Worm (Caenorhabditis elegans) whole organism, mixed stage, embryonic: ENCODE results near the gene chil-23.

ENCODE experiments used
- M03D4.4 ChIP-seq: sonication (generic microtip); optimal IDR thresholded peaks from 2 replicates; lab custom pipeline; 2017; ENCODE audit warnings: mild to moderate bottlenecking, missing genetic modification characterization, missing compliant biosample characterization
- bed-3 ChIP-seq: fragments of 200-800 bp; sonication (Bioruptor generic); optimal IDR thresholded peaks from 3 replicates; lab custom pipeline; 2018; ENCODE audit warnings: mild to moderate bottlenecking, missing genetic modification characterization, moderate library complexity, missing compliant biosample characterization
- blmp-1 ChIP-seq: fragments of 150-350 bp; optimal IDR thresholded peaks from 2 replicates; lab custom pipeline; 2014; ENCODE audit warnings: missing biosample characterization, missing genetic modification characterization
- ceh-39 ChIP-seq: fragments of 150-350 bp; optimal IDR thresholded peaks from 2 replicates; lab custom pipeline; 2014; ENCODE audit warnings: missing biosample characterization, missing genetic modification characterization
- ceh-43 ChIP-seq: fragments of 200-800 bp; sonication (Bioruptor generic); optimal IDR thresholded peaks from 2 replicates; lab custom pipeline; 2018; ENCODE audit warnings: mild to moderate bottlenecking, missing genetic modification characterization, moderate library complexity, missing compliant biosample characterization
- ceh-83 ChIP-seq: fragments of 200-800 bp; sonication (Bioruptor generic); optimal IDR thresholded peaks from 2 replicates; lab custom pipeline; 2018; ENCODE audit warnings: mild to moderate bottlenecking, missing genetic modification characterization, missing compliant biosample characterization
- ces-1 ChIP-seq: fragments of 150-350 bp; optimal IDR thresholded peaks from 2 replicates; lab custom pipeline; 2014; ENCODE audit warnings: missing biosample characterization, missing genetic modification reagents, missing genetic modification characterization
- cnd-1 ChIP-seq: fragments of 200-800 bp; sonication (Bioruptor generic); optimal IDR thresholded peaks from 2 replicates; lab custom pipeline; 2018; ENCODE audit warnings: mild to moderate bottlenecking, missing genetic modification characterization, missing compliant biosample characterization
- elt-1 ChIP-seq: sonication (generic microtip); optimal IDR thresholded peaks from 2 replicates; lab custom pipeline; 2017; ENCODE audit warnings: missing genetic modification characterization, mild to moderate bottlenecking, missing compliant biosample characterization, antibody characterized with exemption, moderate library complexity, borderline replicate concordance; ENCODE audit not compliant: insufficient read depth
- elt-3 ChIP-seq: fragments of 150-350 bp; optimal IDR thresholded peaks from 2 replicates; lab custom pipeline; 2014; ENCODE audit warnings: missing biosample characterization, missing genetic modification characterization
- ham-2 ChIP-seq: fragments of 200-800 bp; sonication (Bioruptor generic); optimal IDR thresholded peaks from 2 replicates; lab custom pipeline; 2018; ENCODE audit warnings: mild to moderate bottlenecking, missing genetic modification characterization, missing compliant biosample characterization
- hlh-1 ChIP-seq: fragments of 150-350 bp; optimal IDR thresholded peaks from 2 replicates; lab custom pipeline; 2014; ENCODE audit warnings: missing biosample characterization, missing genetic modification reagents, missing genetic modification characterization
- lin-13 ChIP-seq: fragments of 150-350 bp; optimal IDR thresholded peaks from 2 replicates; lab custom pipeline; 2014; ENCODE audit warnings: missing biosample characterization, missing genetic modification characterization
- lin-32 ChIP-seq: fragments of 200-800 bp; sonication (Bioruptor generic); optimal IDR thresholded peaks from 2 replicates; lab custom pipeline; 2018; ENCODE audit warnings: mild to moderate bottlenecking, missing genetic modification characterization, missing compliant biosample characterization
- mab-5 ChIP-seq: fragments of 150-350 bp; optimal IDR thresholded peaks from 2 replicates; lab custom pipeline; 2014; ENCODE audit warnings: missing biosample characterization, missing genetic modification characterization
- mep-1 ChIP-seq: fragments of 150-350 bp; optimal IDR thresholded peaks from 2 replicates; lab custom pipeline; 2017; ENCODE audit warnings: missing biosample characterization, missing genetic modification reagents, missing genetic modification characterization, inconsistent platforms
- mls-2 ChIP-seq: sonication (generic microtip); optimal IDR thresholded peaks from 2 replicates; lab custom pipeline; 2016; ENCODE audit warnings: mild to moderate bottlenecking, missing genetic modification characterization, moderate library complexity, missing compliant biosample characterization
- nhr-12 ChIP-seq: fragments of 150-350 bp; optimal IDR thresholded peaks from 2 replicates; lab custom pipeline; 2014; ENCODE audit warnings: missing biosample characterization, missing genetic modification characterization
- nhr-2 ChIP-seq: fragments of 150-350 bp; optimal IDR thresholded peaks from 2 replicates; lab custom pipeline; 2014; ENCODE audit warnings: missing biosample characterization, missing genetic modification characterization
- nhr-237 ChIP-seq: fragments of 150-350 bp; optimal IDR thresholded peaks from 2 replicates; lab custom pipeline; 2014; ENCODE audit warnings: missing biosample characterization, missing genetic modification characterization
- nhr-28 ChIP-seq: fragments of 150-350 bp; optimal IDR thresholded peaks from 2 replicates; lab custom pipeline; 2014; ENCODE audit warnings: missing biosample characterization, missing genetic modification characterization
- nhr-76 ChIP-seq: sonication (generic microtip); optimal IDR thresholded peaks from 2 replicates; lab custom pipeline; 2017; ENCODE audit warnings: missing biosample characterization, missing genetic modification characterization
- pha-4 ChIP-seq: fragments of 150-350 bp; optimal IDR thresholded peaks from 2 replicates; lab custom pipeline; 2018; ENCODE audit warnings: missing biosample characterization, missing genetic modification reagents, missing genetic modification characterization
- sem-2 ChIP-seq: fragments of 200-800 bp; sonication (Bioruptor generic); optimal IDR thresholded peaks from 2 replicates; lab custom pipeline; 2018; ENCODE audit warnings: mild to moderate bottlenecking, missing genetic modification characterization, missing compliant biosample characterization
- snpc-4 ChIP-seq: fragments of 150-350 bp; optimal IDR thresholded peaks from 2 replicates; lab custom pipeline; 2014; ENCODE audit warnings: missing biosample characterization, missing genetic modification characterization
- sptf-1 ChIP-seq: sonication (generic microtip); optimal IDR thresholded peaks from 2 replicates; lab custom pipeline; 2017; ENCODE audit warnings: mild to moderate bottlenecking, missing genetic modification characterization, moderate library complexity, missing compliant biosample characterization
- tbx-8 ChIP-seq: fragments of 200-800 bp; sonication (Bioruptor generic); optimal IDR thresholded peaks from 2 replicates; lab custom pipeline; 2018; ENCODE audit warnings: mild to moderate bottlenecking, missing genetic modification characterization, moderate library complexity, missing compliant biosample characterization
- unc-120 ChIP-seq: sonication (generic microtip); optimal IDR thresholded peaks from 2 replicates; lab custom pipeline; 2017; ENCODE audit warnings: missing genetic modification characterization, missing compliant biosample characterization; ENCODE audit not compliant: poor library complexity, severe bottlenecking
- unc-39 ChIP-seq: fragments of 150-350 bp; optimal IDR thresholded peaks from 2 replicates; lab custom pipeline; 2014; ENCODE audit warnings: missing biosample characterization, missing genetic modification characterization
- unc-62 ChIP-seq: fragments of 150-350 bp; optimal IDR thresholded peaks from 2 replicates; lab custom pipeline; 2014; ENCODE audit warnings: missing biosample characterization, missing genetic modification reagents, missing genetic modification characterization
- zip-8 ChIP-seq: fragments of 150-350 bp; optimal IDR thresholded peaks from 2 replicates; lab custom pipeline; 2014; ENCODE audit warnings: missing biosample characterization, missing genetic modification characterization
- ztf-11 ChIP-seq: fragments of 150-350 bp; optimal IDR thresholded peaks from 2 replicates; lab custom pipeline; 2014; ENCODE audit warnings: missing biosample characterization, missing genetic modification characterization

chil-23 gene

DNA sequence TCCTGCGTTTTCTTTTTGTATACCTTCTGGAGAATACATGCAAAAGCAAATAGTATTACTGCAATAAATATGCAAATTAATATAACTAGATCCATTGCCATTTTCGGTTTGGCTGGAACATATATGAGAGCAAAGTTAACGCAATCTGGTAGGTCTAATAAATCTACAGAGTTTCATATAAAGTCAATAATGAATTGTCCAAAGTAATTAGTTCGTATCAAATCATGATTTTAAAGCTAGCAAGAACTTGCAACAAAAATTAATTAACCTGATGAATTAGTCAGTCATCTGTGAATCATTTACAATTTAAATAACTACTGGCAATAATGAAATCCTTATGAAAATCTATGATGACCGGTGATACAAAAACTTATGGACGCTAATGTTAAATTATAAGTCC, 23.0 kb downstream of the chil-23 start, which contains the start of gene R09D1.13:
Gene R09D1.13 (minus strand): TSS at position 101 of the 400 bp plus-strand sequence.
- TF ChIP-seq sem-2, result no peak
- no peak for TF ChIP-seq lin-13 (tag; lab: Kevin White, UChicago)
- no peak for TF ChIP-seq blmp-1 (tag; lab: Kevin White, UChicago)
- TF ChIP-seq ham-2 (GFP tag; lab: Kevin White, UChicago), result no peak
- TF ChIP-seq nhr-237 (tag; lab: Kevin White, UChicago), result no peak
- no peak for TF ChIP-seq mab-5 (tag; lab: Kevin White, UChicago)
- no peak for TF ChIP-seq bed-3 (GFP tag; lab: Kevin White, UChicago)
- no peak for TF ChIP-seq sptf-1
- no peak for TF ChIP-seq unc-39 (tag; lab: Kevin White, UChicago)
- TF ChIP-seq pha-4 (tag; lab: Kevin White, UChicago), result no peak
- TF ChIP-seq hlh-1, result no peak
- no peak for TF ChIP-seq lin-32 (GFP tag; lab: Kevin White, UChicago)
- no peak for TF ChIP-seq ztf-11
- no peak for TF ChIP-seq zip-8 (tag; lab: Kevin White, UChicago)
- TF ChIP-seq elt-3 (tag; lab: Kevin White, UChicago), result no peak
- no peak for TF ChIP-seq ces-1 (GFP tag; lab: Kevin White, UChicago)
- no peak for TF ChIP-seq tbx-8

- TF ChIP-seq sptf-1 (no peak), ces-1 (GFP tag; lab: Kevin White, UChicago) (no peak), elt-1 (tag; lab: Kevin White, UChicago) (no peak), unc-120 (no peak), pha-4 (tag; lab: Kevin White, UChicago) (no peak), elt-3 (tag; lab: Kevin White, UChicago) (no peak)
Measured at ce11 chrII:9443522-9443921, 24.9 kb downstream of the chil-23 start, which contains the start of gene chil-15. chil-15 (minus strand) TSS chrII:9443622.

DNA sequence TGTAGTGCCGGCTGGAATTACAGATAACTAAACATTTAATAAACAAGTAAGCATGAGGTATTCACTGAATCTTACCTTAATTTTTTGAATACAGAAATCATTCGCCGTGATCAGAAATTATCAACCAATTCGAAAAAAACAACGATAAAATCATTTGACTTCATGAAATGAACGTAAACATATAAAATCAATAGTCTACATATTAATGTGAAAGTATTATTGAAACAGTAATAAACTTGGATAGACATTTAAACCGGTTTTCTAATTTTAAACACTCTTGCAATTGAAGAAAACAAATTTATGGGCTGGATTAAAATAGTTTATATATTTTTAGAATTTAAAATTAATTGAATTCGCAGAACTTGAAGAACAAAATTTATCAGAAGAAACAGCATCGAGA, 26.6 kb downstream of the chil-23 start, which contains the start of gene chil-16:
Gene chil-16 (minus strand): TSS at position 101 of the 400 bp plus-strand sequence.
- TF ChIP-seq cnd-1 (tag; lab: Kevin White, UChicago) (no peak), elt-1 (tag; lab: Kevin White, UChicago) (no peak), nhr-2 (no peak), ceh-39 (no peak), mls-2 (no peak), sptf-1 (no peak), unc-62 (GFP tag; lab: Kevin White, UChicago) (no peak), ces-1 (GFP tag; lab: Kevin White, UChicago) (no peak), ceh-43 (GFP tag; lab: Kevin White, UChicago) (no peak), M03D4.4 (tag; lab: Kevin White, UChicago) (no peak), zip-8 (tag; lab: Kevin White, UChicago) (no peak), nhr-76 (tag; lab: Kevin White, UChicago) (no peak), mep-1 (no peak), nhr-12 (tag; lab: Kevin White, UChicago) (no peak), sem-2 (no peak)

DNA sequence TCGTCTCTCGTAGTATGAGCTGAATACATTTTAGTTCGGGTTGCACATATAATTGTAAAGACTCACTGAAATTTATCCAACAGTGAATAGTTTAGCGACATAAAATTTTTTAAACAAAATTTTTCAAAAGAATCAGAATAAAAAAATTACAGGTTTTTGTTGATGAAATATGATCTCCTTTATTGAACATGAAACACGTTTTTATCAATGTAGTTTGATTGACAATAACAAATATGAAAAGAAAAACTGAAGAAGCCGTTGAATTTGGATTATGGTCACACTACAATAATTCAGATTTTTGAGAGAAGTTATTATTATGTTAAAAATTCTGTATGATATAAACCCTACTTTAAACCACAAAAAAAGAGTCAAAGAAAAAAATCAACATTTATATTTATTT, 28.4 kb downstream of the chil-23 start, which contains the start of gene chil-17:
Gene chil-17 (minus strand): TSS at position 101 of the 400 bp plus-strand sequence.
- no peak for TF ChIP-seq hlh-1
- TF ChIP-seq nhr-28 (tag; lab: Kevin White, UChicago), result no peak
- TF ChIP-seq lin-13 (tag; lab: Kevin White, UChicago), result no peak
- TF ChIP-seq blmp-1 (tag; lab: Kevin White, UChicago), result no peak
- no peak for TF ChIP-seq M03D4.4 (tag; lab: Kevin White, UChicago)
- no peak for TF ChIP-seq ceh-43 (GFP tag; lab: Kevin White, UChicago)
- no peak for TF ChIP-seq elt-1 (tag; lab: Kevin White, UChicago)

DNA sequence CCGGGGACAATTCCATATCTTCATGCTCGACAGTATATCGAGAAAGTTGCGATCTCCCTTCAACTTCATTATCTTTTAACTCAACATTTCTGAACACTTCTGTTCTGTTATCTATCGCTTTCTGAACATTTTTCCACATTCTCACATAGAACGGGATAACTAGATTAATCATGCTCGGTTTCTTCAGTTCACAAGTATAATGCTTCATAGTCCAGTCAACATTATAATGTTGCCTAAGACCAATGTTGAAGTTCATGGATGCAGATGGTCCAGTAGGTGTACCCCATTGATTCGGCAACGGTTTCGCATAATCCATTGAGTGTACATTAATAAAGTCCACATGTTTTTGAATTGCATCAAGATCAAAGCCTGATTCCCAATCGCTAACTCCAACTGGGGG, 29.6 kb downstream of the chil-23 start:
- no peak for TF ChIP-seq nhr-76 (tag; lab: Kevin White, UChicago)
- TF ChIP-seq lin-32 (GFP tag; lab: Kevin White, UChicago), result no peak
- TF ChIP-seq snpc-4 (tag; lab: Kevin White, UChicago), result no peak
- no peak for TF ChIP-seq elt-1 (tag; lab: Kevin White, UChicago)
- TF ChIP-seq pha-4 (tag; lab: Kevin White, UChicago), result no peak
- no peak for TF ChIP-seq ces-1 (GFP tag; lab: Kevin White, UChicago)
- TF ChIP-seq nhr-12 (tag; lab: Kevin White, UChicago), result no peak
- TF ChIP-seq lin-13 (tag; lab: Kevin White, UChicago), result no peak
- no peak for TF ChIP-seq M03D4.4 (tag; lab: Kevin White, UChicago)
- TF ChIP-seq ceh-83, result no peak
- no peak for TF ChIP-seq mab-5 (tag; lab: Kevin White, UChicago)
- TF ChIP-seq mls-2, result no peak
